Worm (Caenorhabditis elegans): ENCODE results near the gene eat-3.

Gene eat-3

ce11 chrII:9324824-9325351, at the start of gene eat-3:
Gene eat-3 (plus strand): TSS chrII:9324874.
- TF ChIP-seq ama-1 (optimal IDR thresholded peaks at IDR 0.05) (no peak), nhr-25 (tag; optimal IDR thresholded peaks at IDR 0.05) (no peak), dmd-4 (tag; optimal IDR thresholded peaks at IDR 0.05) (no peak), nhr-10 (tag; optimal IDR thresholded peaks at IDR 0.05) (no peak), crh-2 (tag; optimal IDR thresholded peaks at IDR 0.05) (peak; percentile 12), nhr-6 (tag; optimal IDR thresholded peaks at IDR 0.05) (no peak), mbf-1 (tag; optimal IDR thresholded peaks at IDR 0.05) (no peak), nhr-129 (tag; optimal IDR thresholded peaks at IDR 0.05) (peak; percentile 29), ceh-82 (tag; optimal IDR thresholded peaks at IDR 0.05) (no peak), egl-27 (tag; optimal IDR thresholded peaks at IDR 0.05) (no peak), ztf-1 (GFP tag; conservative IDR thresholded peaks at IDR 0.05) (no peak), nhr-21 (tag; optimal IDR thresholded peaks at IDR 0.05) (no peak), F13H6.1 (tag; optimal IDR thresholded peaks at IDR 0.05) (no peak), ZK546.5 (tag; optimal IDR thresholded peaks at IDR 0.05) (no peak), skn-1 (tag; optimal IDR thresholded peaks at IDR 0.05) (no peak), nhr-11 (tag; optimal IDR thresholded peaks at IDR 0.05) (no peak), nhr-12 (tag; optimal IDR thresholded peaks at IDR 0.05) (no peak), fos-1 (tag; optimal IDR thresholded peaks at IDR 0.05) (peak; percentile 84), nhr-77 (tag; optimal IDR thresholded peaks at IDR 0.05) (no peak), nhr-23 (tag; optimal IDR thresholded peaks at IDR 0.05) (no peak), lin-13 (GFP tag; optimal IDR thresholded peaks at IDR 0.05) (no peak), elt-1 (tag; optimal IDR thresholded peaks at IDR 0.05) (no peak), lin-39 (tag; optimal IDR thresholded peaks at IDR 0.05) (no peak), aly-2 (tag; optimal IDR thresholded peaks at IDR 0.05) (no peak), blmp-1 (tag; optimal IDR thresholded peaks at IDR 0.05; ENCODE audit: insufficient read depth) (no peak), lsy-2 (tag; optimal IDR thresholded peaks at IDR 0.05) (peak in 1 of 2 experiments; percentile 45), peb-1 (tag; optimal IDR thresholded peaks at IDR 0.05) (no peak), gmeb-1 (tag; optimal IDR thresholded peaks at IDR 0.05) (no peak), R02D3.7 (tag; optimal IDR thresholded peaks at IDR 0.05) (no peak), alr-1 (tag; optimal IDR thresholded peaks at IDR 0.05) (no peak), mab-5 (tag; optimal IDR thresholded peaks at IDR 0.05) (no peak), ztf-4 (tag; optimal IDR thresholded peaks at IDR 0.05) (no peak), nhr-237 (tag; optimal IDR thresholded peaks at IDR 0.05) (no peak), unc-55 (GFP tag; optimal IDR thresholded peaks at IDR 0.05) (peak; percentile 86), sma-3 (GFP tag; optimal IDR thresholded peaks at IDR 0.05) (no peak), lin-11 (tag; optimal IDR thresholded peaks at IDR 0.05) (no peak), Y55F3AM.14 (GFP tag; optimal IDR thresholded peaks at IDR 0.05) (no peak), zag-1 (tag; optimal IDR thresholded peaks at IDR 0.05) (peak; percentile 51), elt-3 (tag; optimal IDR thresholded peaks at IDR 0.05) (no peak), unc-62 (GFP tag; optimal IDR thresholded peaks at IDR 0.05) (no peak), sem-4 (tag; optimal IDR thresholded peaks at IDR 0.05) (peak; percentile 10), ztf-11 (tag; optimal IDR thresholded peaks at IDR 0.05) (no peak), ceh-16 (tag; optimal IDR thresholded peaks at IDR 0.05) (no peak), sma-9 (GFP tag; optimal IDR thresholded peaks at IDR 0.05) (peak; percentile 72), sma-9 (tag; optimal IDR thresholded peaks at IDR 0.05) (no peak), unc-39 (tag; optimal IDR thresholded peaks at IDR 0.05) (no peak), mdl-1 (tag; optimal IDR thresholded peaks at IDR 0.05) (peak in 1 of 2 experiments; percentile 19), snpc-4 (tag; optimal IDR thresholded peaks at IDR 0.05) (no peak), C34F6.9 (tag; optimal IDR thresholded peaks at IDR 0.05) (peak; percentile 46)

Data from whole organism, L2 larva.